Worm (Caenorhabditis elegans) whole organism, L1 larva: ENCODE results near the gene pals-34.

Experiments
- C04F5.9 ChIP-seq: sonication (generic microtip); optimal IDR thresholded peaks from 2 replicates; lab custom pipeline; 2016; ENCODE audit warnings: missing genetic modification characterization, missing compliant biosample characterization
- C16A3.4 ChIP-seq: fragments of 150-350 bp; optimal IDR thresholded peaks from 2 replicates; lab custom pipeline; 2014; ENCODE audit warnings: missing biosample characterization, missing genetic modification characterization
- F16B12.6 ChIP-seq: fragments of 150-350 bp; optimal IDR thresholded peaks from 2 replicates; lab custom pipeline; 2014; ENCODE audit warnings: missing biosample characterization, missing genetic modification characterization
- Y116A8C.19 ChIP-seq: sonication (generic microtip); optimal IDR thresholded peaks from 2 replicates; lab custom pipeline; 2016; ENCODE audit warnings: missing compliant biosample characterization, missing genetic modification characterization, borderline replicate concordance
- alr-1 ChIP-seq: fragments of 200-800 bp; sonication (Bioruptor generic); optimal IDR thresholded peaks from 2 replicates; lab custom pipeline; 2018; ENCODE audit warnings: borderline replicate concordance, mild to moderate bottlenecking, missing genetic modification characterization, missing compliant biosample characterization
- blmp-1 ChIP-seq: fragments of 150-350 bp; optimal IDR thresholded peaks from 2 replicates; lab custom pipeline; 2014; ENCODE audit warnings: missing biosample characterization, missing genetic modification characterization
- ceh-63 ChIP-seq: fragments of 200-800 bp; sonication (Bioruptor generic); optimal IDR thresholded peaks from 2 replicates; lab custom pipeline; 2018; ENCODE audit warnings: mild to moderate bottlenecking, missing genetic modification characterization, missing compliant biosample characterization
- ceh-8 ChIP-seq: fragments of 200-800 bp; sonication (Bioruptor generic); optimal IDR thresholded peaks from 2 replicates; lab custom pipeline; 2018; ENCODE audit warnings: mild to moderate bottlenecking, missing genetic modification characterization, moderate library complexity, missing compliant biosample characterization
- ceh-88 ChIP-seq: fragments of 200-800 bp; sonication (Bioruptor generic); IDR thresholded peaks from 2 replicates; pipeline ENCODE4 v1.3.6; 2022; ENCODE audit warnings: missing genetic modification characterization, missing compliant biosample characterization
- dpl-1 ChIP-seq, 3 experiments: fragments of 150-350 bp in 2 of 3; sonication (generic microtip) in 1 of 3; optimal IDR thresholded peaks; 2 replicates each; lab custom pipeline; 2014 to 2017; ENCODE audit warnings: missing biosample characterization in 3 of 3, missing genetic modification characterization in 3 of 3, missing genetic modification reagents in 3 of 3
- dsc-1 ChIP-seq: sonication (generic microtip); optimal IDR thresholded peaks from 2 replicates; lab custom pipeline; 2016; ENCODE audit warnings: mild to moderate bottlenecking, missing genetic modification characterization, missing compliant biosample characterization
- efl-1 ChIP-seq, 4 experiments: fragments of 150-350 bp; optimal IDR thresholded peaks in 3 of 4; peaks in 1 of 4; 1 replicate in 1 of 4; 2 replicates in 3 of 4; lab custom pipeline; 2014; ENCODE audit warnings: missing biosample characterization in 2 of 4, missing genetic modification characterization in 2 of 4, missing genetic modification reagents in 2 of 4
- efl-3 ChIP-seq: fragments of 200-800 bp; sonication (Bioruptor generic); optimal IDR thresholded peaks from 2 replicates; lab custom pipeline; 2018; ENCODE audit warnings: mild to moderate bottlenecking, missing genetic modification characterization, missing compliant biosample characterization
- egl-13 ChIP-seq: sonication (generic microtip); optimal IDR thresholded peaks from 2 replicates; lab custom pipeline; 2016; ENCODE audit warnings: missing genotype, missing genetic modification reagents, missing genetic modification characterization, missing compliant biosample characterization
- elt-3 ChIP-seq, 6 experiments: fragments of 150-350 bp in 1 of 6; sonication (generic microtip); optimal IDR thresholded peaks; 2 replicates each; lab custom pipeline; 2017 to 2018; ENCODE audit warnings: missing biosample characterization in 6 of 6, missing genetic modification characterization in 6 of 6, inconsistent platforms in 1 of 6
- ets-5 ChIP-seq: fragments of 200-800 bp; sonication (Bioruptor generic); IDR thresholded peaks from 2 replicates; pipeline ENCODE4 v1.3.6; 2022; ENCODE audit warnings: missing genetic modification characterization, missing compliant biosample characterization
- fkh-10 ChIP-seq: sonication (generic microtip); optimal IDR thresholded peaks from 2 replicates; lab custom pipeline; 2017; ENCODE audit warnings: missing biosample characterization, missing genetic modification reagents, missing genetic modification characterization
- fkh-8 ChIP-seq: sonication (generic microtip); optimal IDR thresholded peaks from 2 replicates; lab custom pipeline; 2016; ENCODE audit warnings: mild to moderate bottlenecking, missing genetic modification characterization, missing compliant biosample characterization
- grh-1 ChIP-seq: fragments of 200-800 bp; sonication (Bioruptor generic); IDR thresholded peaks from 2 replicates; pipeline ENCODE4 v1.3.6; 2022; ENCODE audit warnings: missing genetic modification reagents, missing genetic modification characterization, missing compliant biosample characterization
- hpl-2 ChIP-seq: fragments of 150-350 bp; optimal IDR thresholded peaks from 2 replicates; lab custom pipeline; 2014; ENCODE audit warnings: missing biosample characterization, missing genetic modification reagents, missing genetic modification characterization
- irx-1 ChIP-seq: sonication (generic microtip); optimal IDR thresholded peaks from 2 replicates; lab custom pipeline; 2016; ENCODE audit warnings: missing genetic modification characterization, missing compliant biosample characterization
- jun-1 ChIP-seq: fragments of 150-350 bp; optimal IDR thresholded peaks from 2 replicates; lab custom pipeline; 2014; ENCODE audit warnings: missing biosample characterization, missing genetic modification reagents, missing genetic modification characterization
- lin-14 ChIP-seq: fragments of 200-800 bp; sonication (Bioruptor generic); optimal IDR thresholded peaks from 2 replicates; lab custom pipeline; 2018; ENCODE audit warnings: mild to moderate bottlenecking, missing genetic modification characterization, moderate library complexity, missing compliant biosample characterization
- lin-15B ChIP-seq: fragments of 150-350 bp; sonication (generic microtip); optimal IDR thresholded peaks from 3 replicates; lab custom pipeline; 2014; ENCODE audit warnings: missing biosample characterization, missing genetic modification characterization
- lir-3 ChIP-seq: sonication (generic microtip); optimal IDR thresholded peaks from 2 replicates; lab custom pipeline; 2016; ENCODE audit warnings: mild to moderate bottlenecking, missing genetic modification characterization, moderate library complexity, missing compliant biosample characterization; ENCODE audit not compliant: poor library complexity
- lsy-2 ChIP-seq, 2 experiments: fragments of 150-350 bp; optimal IDR thresholded peaks; 2 replicates each; lab custom pipeline; 2014; ENCODE audit warnings: missing biosample characterization in 2 of 2, missing genetic modification characterization in 2 of 2
- mdl-1 ChIP-seq, 2 experiments: fragments of 150-350 bp; optimal IDR thresholded peaks; 2 replicates each; lab custom pipeline; 2014 to 2017; ENCODE audit warnings: missing biosample characterization in 2 of 2, missing genetic modification characterization in 2 of 2, inconsistent platforms in 1 of 2
- nhr-11 ChIP-seq: fragments of 150-350 bp; optimal IDR thresholded peaks from 2 replicates; lab custom pipeline; 2014; ENCODE audit warnings: missing biosample characterization, missing genetic modification characterization
- nhr-19 ChIP-seq: fragments of 200-800 bp; sonication (Bioruptor generic); conservative IDR thresholded peaks from 2 replicates; pipeline ENCODE4 v1.3.6; 2022; ENCODE audit warnings: missing genetic modification characterization, missing compliant biosample characterization
- nhr-20 ChIP-seq: sonication (generic microtip); optimal IDR thresholded peaks from 2 replicates; lab custom pipeline; 2016; ENCODE audit warnings: mild to moderate bottlenecking, missing genetic modification characterization, missing compliant biosample characterization
- nhr-237 ChIP-seq: fragments of 150-350 bp; optimal IDR thresholded peaks from 2 replicates; lab custom pipeline; 2014; ENCODE audit warnings: missing biosample characterization, missing genetic modification characterization
- nhr-47 ChIP-seq: sonication (generic microtip); optimal IDR thresholded peaks from 2 replicates; lab custom pipeline; 2016; ENCODE audit warnings: mild to moderate bottlenecking, missing genetic modification characterization, moderate library complexity, missing compliant biosample characterization
- nhr-71 ChIP-seq: sonication (generic microtip); optimal IDR thresholded peaks from 2 replicates; lab custom pipeline; 2016; ENCODE audit warnings: mild to moderate bottlenecking, missing genetic modification characterization, moderate library complexity, missing compliant biosample characterization
- nhr-77 ChIP-seq: fragments of 150-350 bp; optimal IDR thresholded peaks from 2 replicates; lab custom pipeline; 2014; ENCODE audit warnings: missing biosample characterization, missing genetic modification characterization
- nhr-84 ChIP-seq: sonication (generic microtip); optimal IDR thresholded peaks from 2 replicates; lab custom pipeline; 2017; ENCODE audit warnings: missing biosample characterization, missing genetic modification characterization
- nhr-90 ChIP-seq: sonication (generic microtip); optimal IDR thresholded peaks from 2 replicates; lab custom pipeline; 2016; ENCODE audit warnings: mild to moderate bottlenecking, missing genetic modification characterization, missing compliant biosample characterization; ENCODE audit not compliant: poor library complexity
- pag-3 ChIP-seq: sonication (generic microtip); optimal IDR thresholded peaks from 2 replicates; lab custom pipeline; 2017; ENCODE audit warnings: missing genetic modification characterization, mild to moderate bottlenecking, missing compliant biosample characterization, antibody characterized with exemption, borderline replicate concordance; ENCODE audit not compliant: insufficient read depth
- pax-3 ChIP-seq: fragments of 200-800 bp; sonication (Bioruptor generic); optimal IDR thresholded peaks from 2 replicates; lab custom pipeline; 2018; ENCODE audit warnings: mild to moderate bottlenecking, missing genetic modification characterization, moderate library complexity, missing compliant biosample characterization
- pqm-1 ChIP-seq: sonication (generic microtip); optimal IDR thresholded peaks from 3 replicates; lab custom pipeline; 2017; ENCODE audit warnings: missing biosample characterization, missing genetic modification characterization
- snpc-4 ChIP-seq: fragments of 150-350 bp; optimal IDR thresholded peaks from 2 replicates; lab custom pipeline; 2014; ENCODE audit warnings: missing biosample characterization, missing genetic modification characterization
- sox-4 ChIP-seq: sonication (generic microtip); optimal IDR thresholded peaks from 2 replicates; lab custom pipeline; 2016; ENCODE audit warnings: missing genetic modification characterization, missing compliant biosample characterization
- sptf-1 ChIP-seq: fragments of 150-350 bp; optimal IDR thresholded peaks from 2 replicates; lab custom pipeline; 2014; ENCODE audit warnings: missing biosample characterization, missing genetic modification characterization
- swsn-7 ChIP-seq: sonication (generic microtip); optimal IDR thresholded peaks from 2 replicates; lab custom pipeline; 2016; ENCODE audit warnings: missing genetic modification characterization, missing compliant biosample characterization
- tbx-2 ChIP-seq: sonication (generic microtip); optimal IDR thresholded peaks from 2 replicates; lab custom pipeline; 2016; ENCODE audit warnings: missing genetic modification characterization, missing compliant biosample characterization
- unc-130 ChIP-seq: fragments of 150-350 bp; optimal IDR thresholded peaks from 2 replicates; lab custom pipeline; 2017; ENCODE audit warnings: missing biosample characterization, missing genetic modification characterization, inconsistent platforms
- unc-30 ChIP-seq: sonication (generic microtip); optimal IDR thresholded peaks from 2 replicates; lab custom pipeline; 2017; ENCODE audit warnings: missing biosample characterization, missing genetic modification characterization
- unc-98 ChIP-seq: fragments of 200-800 bp; sonication (Bioruptor generic); IDR thresholded peaks from 2 replicates; pipeline ENCODE4 v1.3.6; 2022; ENCODE audit warnings: missing genetic modification characterization, missing compliant biosample characterization
- xbp-1 ChIP-seq: sonication (generic microtip); optimal IDR thresholded peaks from 2 replicates; lab custom pipeline; 2016; ENCODE audit warnings: missing genetic modification characterization, missing compliant biosample characterization
- ztf-11 ChIP-seq, 2 experiments: sonication (generic microtip); optimal IDR thresholded peaks; 2 replicates each; lab custom pipeline; 2016 to 2017; ENCODE audit warnings: missing genetic modification characterization in 2 of 2, missing biosample characterization in 1 of 2, missing compliant biosample characterization in 1 of 2

pals-34 gene

DNA sequence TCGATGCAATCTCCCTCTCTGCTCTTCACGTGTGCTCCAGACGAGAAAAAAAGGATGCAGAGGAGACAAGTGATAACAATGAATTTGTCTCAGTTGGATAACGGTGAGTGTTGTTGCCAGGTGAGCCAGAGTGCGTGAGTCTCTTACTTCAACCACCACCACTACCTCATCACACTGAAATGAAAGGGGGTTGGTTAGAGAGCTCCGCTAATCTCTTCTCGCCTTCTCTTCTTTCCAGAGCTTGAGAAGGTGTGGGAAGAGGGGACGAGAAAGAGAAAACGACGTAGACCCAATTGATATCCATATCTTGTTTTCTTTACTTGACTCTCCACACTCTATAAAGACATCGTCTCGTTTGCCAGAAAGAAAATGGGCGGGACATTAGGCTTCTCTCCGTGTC, 15.1 kb upstream of the pals-34 start:
- TF ChIP-seq alr-1 (tag; lab: Kevin White, UChicago) (no peak), fkh-8 (tag; lab: Kevin White, UChicago) (peak; percentile 69), sox-4 (tag; lab: Kevin White, UChicago) (peak; percentile 12), ceh-88 (GFP tag; lab: Robert Waterston, UW) (no peak), nhr-11 (tag; lab: Kevin White, UChicago) (no peak), ceh-8 (GFP tag; lab: Kevin White, UChicago) (no peak), nhr-19 (GFP tag; lab: Robert Waterston, UW) (no peak), nhr-77 (tag; lab: Kevin White, UChicago) (no peak), unc-30 (tag; lab: Kevin White, UChicago) (no peak), nhr-71 (peak; percentile 8), efl-1 (optimal IDR thresholded peaks at IDR 0.05; lab: Kevin White, UChicago) (no peak), efl-1 (GFP tag; optimal IDR thresholded peaks at IDR 0.05 in 1 of 2; lab: Kevin White, UChicago) (no peak), dsc-1 (peak; percentile 8), nhr-90 (tag; lab: Kevin White, UChicago) (no peak), swsn-7 (tag; lab: Kevin White, UChicago) (no peak)
- TF ChIP-seq, all 84 proteins: peak for 4

DNA sequence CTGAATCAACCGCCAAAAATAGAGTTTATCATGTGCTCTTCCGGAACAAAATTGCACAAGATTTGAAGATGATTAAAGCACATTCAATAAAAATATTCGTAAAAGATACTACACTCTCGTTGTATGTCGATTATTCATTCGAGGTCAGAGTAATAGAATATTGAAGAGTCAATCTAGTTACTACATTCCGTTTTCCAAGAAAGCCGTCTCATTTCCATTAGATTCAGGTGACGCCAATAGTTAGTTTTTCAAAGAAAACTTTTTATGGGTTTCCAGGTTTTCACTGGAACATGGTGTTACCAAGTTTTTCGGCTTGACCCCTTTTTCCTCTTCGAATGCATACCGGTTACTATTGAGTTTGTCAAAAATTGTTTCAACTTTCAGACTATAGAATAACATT, 14.2 kb upstream of the pals-34 start:
- TF ChIP-seq tbx-2 (tag; lab: Kevin White, UChicago) (no peak), nhr-237 (no peak), ceh-88 (GFP tag; lab: Robert Waterston, UW) (no peak), elt-3 (tag; optimal IDR thresholded peaks at IDR 0.05; lab: Kevin White, UChicago) (no peak), Y116A8C.19 (tag; lab: Kevin White, UChicago) (no peak), nhr-20 (tag; lab: Kevin White, UChicago) (peak; percentile 43), grh-1 (GFP tag; lab: Robert Waterston, UW) (no peak), pag-3 (tag; lab: Kevin White, UChicago) (no peak), mdl-1 (tag; optimal IDR thresholded peaks at IDR 0.05; lab: Kevin White, UChicago) (no peak), nhr-71 (peak; percentile 51), fkh-8 (tag; lab: Kevin White, UChicago) (peak; percentile 77), snpc-4 (tag; lab: Kevin White, UChicago) (no peak), lin-15B (tag; lab: Kevin White, UChicago) (no peak), nhr-47 (tag; lab: Kevin White, UChicago) (peak; percentile 41), dpl-1 (GFP tag; optimal IDR thresholded peaks at IDR 0.05; lab: Kevin White, UChicago) (no peak), C04F5.9 (no peak), dsc-1 (peak; percentile 46), efl-3 (GFP tag; lab: Kevin White, UChicago) (no peak), lin-14 (peak; percentile 16), unc-130 (tag; lab: Kevin White, UChicago) (no peak), sox-4 (tag; lab: Kevin White, UChicago) (peak; percentile 32), egl-13 (peak; percentile 22), xbp-1 (no peak), fkh-10 (GFP tag; lab: Kevin White, UChicago) (no peak), pax-3 (tag; lab: Kevin White, UChicago) (no peak), lsy-2 (tag; optimal IDR thresholded peaks at IDR 0.05; lab: Kevin White, UChicago) (peak in 1 of 2 experiments; percentile 1), irx-1 (tag; lab: Kevin White, UChicago) (no peak), lir-3 (tag; lab: Kevin White, UChicago) (no peak)

DNA sequence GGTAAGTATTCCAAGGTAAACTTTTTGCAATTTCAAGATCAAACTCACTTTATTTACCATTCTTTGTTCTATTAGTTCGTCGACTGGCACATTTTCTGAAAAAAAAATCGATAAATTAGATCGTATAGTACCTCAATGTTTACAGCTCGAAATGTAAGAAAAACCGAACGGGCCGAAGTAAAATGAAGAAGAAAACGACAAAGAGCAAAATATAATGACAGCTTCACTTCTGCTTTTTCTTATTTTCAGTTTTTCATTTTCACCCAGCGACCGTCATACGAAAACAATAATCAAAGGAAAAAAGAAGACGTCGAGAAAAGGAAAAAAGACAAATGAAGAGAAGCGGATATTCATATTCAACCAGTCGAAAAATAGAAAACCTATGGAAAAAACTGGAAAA, 12.8 kb upstream of the pals-34 start, which contains the start of gene che-7:
TSS of gene che-7 (minus strand) at position 101 of the 400 bp plus-strand sequence.
- TF ChIP-seq blmp-1 (tag; lab: Kevin White, UChicago): no peak
- no peak for TF ChIP-seq jun-1 (tag; lab: Kevin White, UChicago)
- no peak for TF ChIP-seq elt-3 (tag; optimal IDR thresholded peaks at IDR 0.05; lab: Kevin White, UChicago)
- TF ChIP-seq unc-98: no peak
- no peak for TF ChIP-seq sptf-1 (tag; lab: Kevin White, UChicago)
- TF ChIP-seq pqm-1 (tag; lab: Kevin White, UChicago): no peak
- TF ChIP-seq efl-1 (optimal IDR thresholded peaks at IDR 0.05; lab: Kevin White, UChicago): no peak
- no peak for TF ChIP-seq efl-1 (GFP tag; optimal IDR thresholded peaks at IDR 0.05 in 1 of 2; lab: Kevin White, UChicago)
- no peak for TF ChIP-seq lsy-2 (tag; optimal IDR thresholded peaks at IDR 0.05; lab: Kevin White, UChicago)
- TF ChIP-seq grh-1 (GFP tag; lab: Robert Waterston, UW): no peak
- no peak for TF ChIP-seq fkh-8 (tag; lab: Kevin White, UChicago)
- TF ChIP-seq hpl-2 (GFP tag; lab: Kevin White, UChicago): no peak
- no peak for TF ChIP-seq ets-5
- TF ChIP-seq F16B12.6 (tag; lab: Kevin White, UChicago): no peak
- TF ChIP-seq ztf-11 (tag; optimal IDR thresholded peaks at IDR 0.05; lab: Kevin White, UChicago): no peak
- no peak for TF ChIP-seq ceh-63 (GFP tag; lab: Kevin White, UChicago)
- no peak for TF ChIP-seq C16A3.4 (tag; lab: Kevin White, UChicago)
- no peak for TF ChIP-seq nhr-84 (tag; lab: Kevin White, UChicago)
